Fruit fly (Drosophila melanogaster) Kc167 (cell line): ENCODE measurements around the gene CG46439.

Source experiments
- Myc ChIP-seq: fragments of >200 bp; optimal IDR thresholded peaks from 2 replicates; lab custom pipeline; 2017; ENCODE audit warnings: missing external identifiers
- Sin3A ChIP-seq: fragments of >200 bp; optimal IDR thresholded peaks from 2 replicates; lab custom pipeline; 2018; ENCODE audit warnings: missing external identifiers
- h ChIP-seq: fragments of >200 bp; optimal IDR thresholded peaks from 3 replicates; lab custom pipeline; 2018; ENCODE audit warnings: missing external identifiers
- insv ChIP-seq: fragments of >200 bp; optimal IDR thresholded peaks from 3 replicates; lab custom pipeline; 2018; ENCODE audit warnings: missing external identifiers
- psq ChIP-seq: fragments of >200 bp; optimal IDR thresholded peaks from 2 replicates; lab custom pipeline; 2017; ENCODE audit warnings: missing external identifiers
- ttk ChIP-seq: sonication (Bioruptor generic); optimal IDR thresholded peaks from 2 replicates; lab custom pipeline; 2017; ENCODE audit warnings: missing external identifiers

The CG46439 gene

DNA sequence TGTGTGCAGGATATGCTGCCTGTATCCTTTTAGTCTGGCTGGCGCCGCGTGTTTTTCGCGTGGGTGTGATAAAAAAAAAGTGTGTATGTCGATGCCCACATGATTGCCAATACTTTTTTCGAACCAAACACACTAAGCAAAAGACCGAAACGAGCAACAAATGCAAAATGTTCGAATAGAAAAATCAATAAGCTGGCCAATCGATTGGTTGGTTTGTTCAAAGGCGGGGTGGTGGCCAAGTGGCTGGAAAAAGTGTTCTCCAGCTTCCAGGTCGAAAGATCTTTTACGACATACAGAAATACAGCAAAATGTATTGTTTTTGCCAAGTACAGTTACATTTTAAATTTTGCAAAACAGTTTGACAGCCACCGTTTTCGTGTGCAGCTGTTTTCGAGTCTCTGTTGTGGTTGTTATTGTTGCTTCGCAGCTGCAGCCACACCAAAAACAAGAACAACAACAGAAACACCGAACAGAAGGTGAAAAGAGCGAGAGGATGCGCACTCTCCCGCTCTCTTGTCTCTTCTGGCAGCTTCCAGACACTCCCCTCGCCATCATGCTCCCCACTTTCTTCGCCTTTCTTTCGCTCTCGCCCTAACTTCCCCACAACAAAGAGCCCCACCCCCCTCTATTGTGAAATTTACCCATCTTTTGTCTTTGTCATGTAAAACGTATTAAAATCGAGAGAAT lies 27.7 kb upstream of the CG46439 start:
- TF ChIP-seq ttk (lab: Kevin White, UChicago) (no peak), Sin3A (no peak), psq (lab: Kevin White, UChicago) (no peak), insv (lab: Kevin White, UChicago) (no peak), Myc (lab: Kevin White, UChicago) (no peak), h (lab: Kevin White, UChicago) (no peak)

DNA sequence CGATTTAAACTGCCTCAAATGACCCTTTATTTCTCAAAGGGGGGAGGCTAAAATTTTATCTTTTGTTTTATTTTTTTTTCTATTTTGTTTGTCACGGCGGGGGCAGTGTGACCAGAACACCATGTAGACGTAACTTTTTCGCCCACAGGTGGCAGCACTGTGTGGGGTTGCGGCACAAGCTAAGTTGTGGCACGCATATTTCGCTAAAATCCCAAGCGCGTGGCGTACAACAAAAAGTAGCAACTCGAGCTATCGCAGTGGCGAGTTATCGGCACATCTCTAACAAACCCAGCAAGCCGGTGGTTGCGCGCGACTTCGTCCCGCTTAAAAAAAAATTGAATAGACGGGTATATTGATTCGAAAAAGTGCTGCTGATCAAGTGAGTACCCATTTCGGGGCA lies 27.0 kb upstream of the CG46439 start, which contains the start of the genes Ufd1 and NaPi-III:
Gene Ufd1 (minus strand): TSS at position 129 of the 400 bp plus-strand sequence.
Gene NaPi-III (plus strand): TSS at position 261 of the 400 bp plus-strand sequence.
- TF ChIP-seq h (lab: Kevin White, UChicago), result no peak
- TF ChIP-seq psq (lab: Kevin White, UChicago), result no peak
- no peak for TF ChIP-seq insv (lab: Kevin White, UChicago)
- TF ChIP-seq Myc (lab: Kevin White, UChicago), result no peak
- TF ChIP-seq ttk (lab: Kevin White, UChicago), result no peak
- TF ChIP-seq Sin3A, result no peak

DNA sequence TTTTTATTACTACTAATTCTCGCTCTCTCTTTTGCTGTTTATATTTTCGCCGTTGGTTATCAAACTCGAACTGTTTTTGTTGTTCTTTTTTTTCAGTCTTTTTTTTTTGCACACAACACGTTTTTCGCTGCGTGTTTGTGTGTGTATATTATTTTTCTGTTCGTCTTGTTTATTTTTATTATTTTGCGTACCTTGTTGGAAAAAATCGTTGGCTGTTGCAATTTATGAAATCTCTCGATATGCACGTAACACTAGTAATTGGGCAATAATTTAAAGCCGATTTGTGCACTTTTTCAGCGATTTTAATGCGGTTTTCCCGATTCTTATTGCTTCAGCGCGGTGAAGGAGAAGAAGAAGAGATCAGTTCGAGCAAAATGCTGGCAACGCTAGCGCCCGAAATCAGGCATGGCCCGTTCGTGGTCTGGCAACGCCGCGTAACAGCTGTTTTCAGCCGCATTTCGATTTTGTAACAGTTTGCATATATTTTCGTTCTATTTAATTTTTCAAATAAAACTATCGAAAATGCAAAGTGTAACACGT lies 24.4 kb upstream of the CG46439 start, which contains the start of the genes FoxK and mRpL2:
Gene FoxK (minus strand): TSS at position 365 of the 540 bp plus-strand sequence.
Gene mRpL2 (plus strand): TSS at position 429 of the 540 bp plus-strand sequence.
- TF ChIP-seq Sin3A (no peak), h (lab: Kevin White, UChicago) (no peak), psq (lab: Kevin White, UChicago) (no peak), insv (lab: Kevin White, UChicago) (no peak), Myc (lab: Kevin White, UChicago) (no peak), ttk (lab: Kevin White, UChicago) (no peak)

dm6 chr3L:11119901-11120418 lies 23.9 kb upstream of the CG46439 start:
- TF ChIP-seq insv (lab: Kevin White, UChicago) (no peak), ttk (lab: Kevin White, UChicago) (no peak), h (lab: Kevin White, UChicago) (no peak), Sin3A (no peak), psq (lab: Kevin White, UChicago) (no peak)

- TF ChIP-seq h (lab: Kevin White, UChicago), result no peak
- TF ChIP-seq Sin3A, result no peak
- TF ChIP-seq Myc (lab: Kevin White, UChicago), result no peak
- no peak for TF ChIP-seq psq (lab: Kevin White, UChicago)
- TF ChIP-seq insv (lab: Kevin White, UChicago), result no peak
- no peak for TF ChIP-seq ttk (lab: Kevin White, UChicago)
Measured at dm6 chr3L:11119396-11119900, 23.4 kb upstream of the CG46439 start.

DNA sequence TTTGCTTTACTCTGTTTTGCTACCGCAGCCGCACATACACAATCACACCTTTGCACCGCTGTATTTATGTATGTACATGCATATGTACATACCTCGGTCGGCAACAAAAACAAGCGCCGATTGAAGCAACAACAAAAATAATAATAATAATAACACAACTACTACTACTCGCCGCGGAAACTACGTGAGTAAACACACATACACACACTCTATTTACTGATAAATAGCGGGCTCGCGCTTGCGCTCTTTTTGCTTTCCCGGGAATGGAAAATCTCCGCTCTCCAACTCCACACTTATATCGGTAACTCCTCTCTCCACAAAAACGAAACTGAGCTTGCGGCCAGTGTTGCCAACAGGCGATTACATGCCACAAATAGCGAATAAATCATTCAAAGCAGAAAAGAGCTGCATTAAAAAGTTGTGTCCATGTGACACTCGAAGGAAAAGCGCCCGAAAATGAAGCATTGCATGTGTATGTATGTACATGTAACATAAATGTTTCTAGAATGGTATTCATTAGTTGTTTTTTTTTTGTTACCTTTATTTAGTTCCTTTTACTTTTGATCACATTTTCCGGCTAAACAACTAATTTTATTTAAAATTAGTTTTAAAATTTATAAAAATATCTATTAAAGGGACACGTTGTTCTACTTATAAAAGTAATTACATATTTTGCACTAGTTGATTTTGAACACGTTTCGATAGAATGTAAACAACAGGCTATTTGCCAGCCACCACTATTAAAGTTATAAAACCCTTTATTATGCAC lies 22.8 kb upstream of the CG46439 start:
- TF ChIP-seq insv (lab: Kevin White, UChicago) (no peak), h (lab: Kevin White, UChicago) (no peak), Sin3A (no peak), ttk (lab: Kevin White, UChicago) (no peak), psq (lab: Kevin White, UChicago) (no peak), Myc (lab: Kevin White, UChicago) (no peak)

DNA sequence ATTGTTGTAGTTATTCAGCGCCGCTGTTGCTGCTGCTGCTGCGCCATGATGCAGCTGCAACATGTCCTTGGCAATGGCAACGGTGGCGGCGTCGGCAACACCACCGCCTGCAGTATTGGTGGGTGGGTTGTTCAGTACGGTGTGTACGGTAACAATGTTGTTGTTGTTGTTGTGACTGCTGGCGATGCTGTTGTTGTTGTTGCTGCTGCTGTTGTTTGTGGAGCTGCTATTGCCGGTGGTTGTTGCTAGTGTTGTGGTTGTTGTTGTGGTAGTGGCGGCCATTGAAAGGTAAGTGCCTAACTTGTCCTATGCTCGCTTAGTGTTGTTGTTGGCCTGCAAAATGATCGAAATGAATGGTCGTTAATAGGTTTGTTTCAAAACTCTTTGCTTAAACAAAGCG lies 21.7 kb upstream of the CG46439 start:
- TF ChIP-seq insv (lab: Kevin White, UChicago), result no peak
- no peak for TF ChIP-seq h (lab: Kevin White, UChicago)
- no peak for TF ChIP-seq Myc (lab: Kevin White, UChicago)
- TF ChIP-seq Sin3A, result no peak
- TF ChIP-seq psq (lab: Kevin White, UChicago), result no peak
- no peak for TF ChIP-seq ttk (lab: Kevin White, UChicago)

DNA sequence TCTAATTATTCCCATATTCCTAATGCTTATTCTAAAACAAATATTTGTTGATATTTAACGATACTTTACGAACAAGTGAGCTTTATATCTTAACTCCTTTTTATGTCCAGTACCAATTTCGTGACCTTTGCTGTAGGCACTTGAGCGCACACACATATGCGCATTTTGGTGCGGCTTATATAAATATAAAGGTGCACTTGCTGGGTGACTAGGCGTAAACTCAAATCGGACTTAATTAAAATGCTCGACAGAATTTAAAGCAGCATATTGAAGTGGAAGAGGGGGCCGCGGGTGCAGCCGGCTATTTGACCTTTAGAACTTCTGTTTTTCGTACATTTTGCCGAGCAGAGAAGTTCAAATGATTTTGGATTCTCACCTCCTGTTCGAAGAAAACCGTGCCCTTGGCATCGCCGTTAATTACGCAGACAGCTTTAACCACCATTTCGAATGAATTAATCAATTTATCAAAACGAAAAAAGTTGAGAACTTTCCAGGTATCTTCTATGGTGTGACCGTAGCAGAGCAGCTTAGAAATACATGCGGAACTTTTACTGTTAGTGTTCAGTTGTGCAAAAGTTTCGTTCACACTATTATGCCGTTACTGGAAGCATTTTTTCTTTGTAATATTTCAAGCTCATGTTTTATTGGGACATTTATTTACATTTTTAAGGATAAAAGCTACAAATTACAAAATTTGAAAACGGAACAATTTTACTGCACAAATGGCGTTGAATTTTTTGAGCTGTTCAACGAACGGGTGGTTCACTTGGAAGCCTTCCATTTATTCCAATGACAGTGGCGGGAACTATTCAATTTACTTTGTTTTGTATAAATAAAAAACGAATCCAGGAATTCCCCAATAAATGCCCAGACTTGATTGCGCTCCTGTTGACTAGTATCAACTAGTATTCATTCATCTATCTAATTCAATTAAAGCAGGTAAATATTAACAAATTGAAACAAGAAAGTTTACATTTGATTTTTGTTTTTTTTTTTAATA lies 17.5 kb upstream of the CG46439 start, which contains the start of gene Sod1:
Gene Sod1 (minus strand): TSS at position 543 of the 1,000 bp plus-strand sequence.
- TF ChIP-seq Myc (lab: Kevin White, UChicago), result no peak
- TF ChIP-seq ttk (lab: Kevin White, UChicago), result no peak
- no peak for TF ChIP-seq insv (lab: Kevin White, UChicago)
- TF ChIP-seq Sin3A, result no peak
- no peak for TF ChIP-seq psq (lab: Kevin White, UChicago)
- TF ChIP-seq h (lab: Kevin White, UChicago), result no peak

- TF ChIP-seq Sin3A, result no peak
- no peak for TF ChIP-seq psq (lab: Kevin White, UChicago)
- no peak for TF ChIP-seq h (lab: Kevin White, UChicago)
- TF ChIP-seq Myc (lab: Kevin White, UChicago), result no peak
- no peak for TF ChIP-seq insv (lab: Kevin White, UChicago)
- no peak for TF ChIP-seq ttk (lab: Kevin White, UChicago)
Measured at dm6 chr3L:11112427-11112826, 16.4 kb upstream of the CG46439 start.

DNA sequence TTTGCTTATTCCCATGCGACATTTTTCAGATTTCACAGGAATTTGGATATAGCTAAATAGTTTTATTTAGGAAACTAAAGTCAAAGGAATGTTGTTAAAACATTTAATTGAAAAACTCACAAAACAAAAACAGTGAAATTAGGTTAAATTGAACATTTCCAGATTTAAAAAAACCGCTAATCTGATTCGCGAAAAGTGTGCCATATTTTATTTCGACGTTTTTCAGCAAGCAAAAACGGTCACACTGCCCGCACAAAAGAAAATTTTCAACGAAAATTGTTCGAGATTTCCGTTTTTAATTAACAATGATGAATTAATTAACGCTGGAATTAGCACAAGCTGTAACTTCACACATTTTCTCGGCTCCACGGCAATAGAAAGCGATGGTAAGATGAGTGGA lies 13.4 kb upstream of the CG46439 start, which contains the start of the genes CG34012 and emei:
Gene CG34012 (minus strand): TSS at position 52 of the 400 bp plus-strand sequence.
Gene emei (plus strand): TSS at position 237 of the 400 bp plus-strand sequence.
- TF ChIP-seq h (lab: Kevin White, UChicago) (no peak), insv (lab: Kevin White, UChicago) (no peak), ttk (lab: Kevin White, UChicago) (no peak), Myc (lab: Kevin White, UChicago) (no peak)
